Worm (Caenorhabditis elegans) whole organism, L4 larva: Measurements from ENCODE around the gene F42H10.3.

ENCODE experiments used
- D1046.2 ChIP-seq: fragments of 200-800 bp; sonication (Bioruptor generic); IDR thresholded peaks from 2 replicates; pipeline ENCODE4 v1.3.6; 2022; ENCODE audit warnings: missing genetic modification characterization, missing compliant biosample characterization
- F10B5.3 ChIP-seq: sonication (generic microtip); optimal IDR thresholded peaks from 2 replicates; lab custom pipeline; 2016; ENCODE audit warnings: mild to moderate bottlenecking, missing genetic modification characterization, missing compliant biosample characterization
- F37D6.2 ChIP-seq: sonication (generic microtip); optimal IDR thresholded peaks from 2 replicates; lab custom pipeline; 2016; ENCODE audit warnings: mild to moderate bottlenecking, missing genetic modification characterization, missing compliant biosample characterization
- F44E2.7 ChIP-seq: fragments of 200-800 bp; sonication (Bioruptor generic); IDR thresholded peaks from 2 replicates; pipeline ENCODE4 v2.1.2; 2022; ENCODE audit warnings: missing genetic modification characterization, missing compliant biosample characterization
- T26A8.4 ChIP-seq: fragments of 200-800 bp; sonication (Bioruptor generic); IDR thresholded peaks from 2 replicates; pipeline ENCODE4 v1.3.6; 2022; ENCODE audit warnings: missing genetic modification characterization, missing compliant biosample characterization
- ZK337.2 ChIP-seq: fragments of 200-800 bp; sonication (Bioruptor generic); IDR thresholded peaks from 2 replicates; pipeline ENCODE4 v1.3.6; 2022; ENCODE audit warnings: missing genetic modification reagents, missing genetic modification characterization, missing compliant biosample characterization
- aha-1 ChIP-seq: fragments of 150-350 bp; peaks from one replicate; lab custom pipeline; 2014; ENCODE audit warnings: missing biosample characterization, missing genetic modification characterization
- aly-2 ChIP-seq: sonication (generic microtip); optimal IDR thresholded peaks from 2 replicates; lab custom pipeline; 2018; ENCODE audit warnings: missing biosample characterization, missing genetic modification characterization
- ama-1 ChIP-seq: fragments of 150-350 bp; optimal IDR thresholded peaks from 2 replicates; lab custom pipeline; 2014; ENCODE audit warnings: inconsistent platforms, mixed read lengths
- ceh-44 ChIP-seq: fragments of 200-800 bp; sonication (Bioruptor generic); IDR thresholded peaks from 2 replicates; pipeline ENCODE4 v1.3.6; 2022; ENCODE audit warnings: missing genetic modification reagents, missing genetic modification characterization, missing compliant biosample characterization
- ceh-62 ChIP-seq: sonication (generic microtip); optimal IDR thresholded peaks from 2 replicates; lab custom pipeline; 2017; ENCODE audit warnings: missing biosample characterization, missing genetic modification characterization
- cey-2 ChIP-seq: sonication (generic microtip); optimal IDR thresholded peaks from 3 replicates; lab custom pipeline; 2017; ENCODE audit warnings: missing genetic modification characterization, mild to moderate bottlenecking, missing compliant biosample characterization, antibody characterized with exemption, borderline replicate concordance; ENCODE audit not compliant: insufficient read depth
- ctbp-1 ChIP-seq: fragments of 200-800 bp; sonication (Bioruptor generic); IDR thresholded peaks from 2 replicates; pipeline ENCODE4 v1.3.6; 2022; ENCODE audit warnings: missing genetic modification reagents, missing genetic modification characterization, missing compliant biosample characterization
- daf-16 ChIP-seq, 3 experiments: sonication (generic microtip); optimal IDR thresholded peaks; 2 replicates each; lab custom pipeline; 2016 to 2017; ENCODE audit warnings: missing genetic modification characterization in 3 of 3, missing genetic modification reagents in 3 of 3, mild to moderate bottlenecking in 2 of 3, missing compliant biosample characterization in 2 of 3, missing biosample characterization in 1 of 3, moderate library complexity in 1 of 3
- egl-27 ChIP-seq: sonication (generic microtip); optimal IDR thresholded peaks from 3 replicates; lab custom pipeline; 2017; ENCODE audit warnings: missing biosample characterization, missing genetic modification reagents, missing genetic modification characterization
- fkh-10 ChIP-seq: fragments of 150-350 bp; optimal IDR thresholded peaks from 2 replicates; lab custom pipeline; 2014; ENCODE audit warnings: missing biosample characterization, missing genetic modification reagents, missing genetic modification characterization
- gei-8 ChIP-seq: fragments of 200-800 bp; sonication (Bioruptor generic); optimal IDR thresholded peaks from 2 replicates; lab custom pipeline; 2018; ENCODE audit warnings: mild to moderate bottlenecking, missing genetic modification characterization, missing compliant biosample characterization
- hif-1 ChIP-seq, 2 experiments: sonication (generic microtip); optimal IDR thresholded peaks; 2 replicates each; lab custom pipeline; 2016 to 2017; ENCODE audit warnings: missing compliant biosample characterization in 2 of 2, missing genetic modification characterization in 2 of 2, missing genetic modification reagents in 2 of 2, missing genotype in 2 of 2, mild to moderate bottlenecking in 1 of 2
- hlh-11 ChIP-seq: fragments of 200-800 bp; sonication (Bioruptor generic); optimal IDR thresholded peaks from 2 replicates; lab custom pipeline; 2018; ENCODE audit warnings: mild to moderate bottlenecking, missing genetic modification characterization, missing compliant biosample characterization
- hlh-30 ChIP-seq: sonication (generic microtip); optimal IDR thresholded peaks from 2 replicates; lab custom pipeline; 2017; ENCODE audit warnings: antibody characterized with exemption, mild to moderate bottlenecking, missing genetic modification characterization, missing compliant biosample characterization; ENCODE audit not compliant: insufficient read depth
- jun-1 ChIP-seq: fragments of 150-350 bp; optimal IDR thresholded peaks from 2 replicates; lab custom pipeline; 2014; ENCODE audit warnings: missing biosample characterization, missing genetic modification reagents, missing genetic modification characterization
- lim-7 ChIP-seq: fragments of 200-800 bp; sonication (Bioruptor generic); IDR thresholded peaks from 2 replicates; pipeline ENCODE4 v1.3.6; 2022; ENCODE audit warnings: missing genetic modification characterization, missing compliant biosample characterization
- lin-1 ChIP-seq: fragments of 200-800 bp; sonication (Bioruptor generic); IDR thresholded peaks from 2 replicates; pipeline ENCODE4 v1.3.6; 2022; ENCODE audit warnings: missing genetic modification reagents, missing genetic modification characterization, missing compliant biosample characterization
- lin-39 ChIP-seq: fragments of 150-350 bp; optimal IDR thresholded peaks from 2 replicates; lab custom pipeline; 2014; ENCODE audit warnings: missing biosample characterization, missing genetic modification reagents, missing genetic modification characterization
- lsy-2 ChIP-seq, 2 experiments: fragments of 150-350 bp in 1 of 2; sonication (generic microtip) in 1 of 2; optimal IDR thresholded peaks; 2 replicates each; lab custom pipeline; 2014 to 2017; ENCODE audit warnings: missing biosample characterization in 2 of 2, missing genetic modification characterization in 2 of 2
- mdl-1 ChIP-seq, 2 experiments: fragments of 150-350 bp in 1 of 2; sonication (generic microtip) in 1 of 2; optimal IDR thresholded peaks; 2 replicates each; lab custom pipeline; 2014 to 2017; ENCODE audit warnings: missing biosample characterization in 2 of 2, missing genetic modification characterization in 2 of 2
- mep-1 ChIP-seq: fragments of 150-350 bp; sonication (generic microtip); optimal IDR thresholded peaks from 3 replicates; lab custom pipeline; 2014; ENCODE audit warnings: missing biosample characterization, missing genetic modification characterization
- mes-2 ChIP-seq: sonication (generic microtip); optimal IDR thresholded peaks from 2 replicates; lab custom pipeline; 2016; ENCODE audit warnings: missing genotype, mild to moderate bottlenecking, missing genetic modification characterization, missing compliant biosample characterization; ENCODE audit not compliant: poor library complexity, severe bottlenecking
- mxl-3 ChIP-seq: fragments of 200-800 bp; sonication (Bioruptor generic); optimal IDR thresholded peaks from 2 replicates; lab custom pipeline; 2018; ENCODE audit warnings: mild to moderate bottlenecking, missing genetic modification characterization, missing compliant biosample characterization
- nhr-237 ChIP-seq: sonication (generic microtip); optimal IDR thresholded peaks from 2 replicates; lab custom pipeline; 2017; ENCODE audit warnings: missing biosample characterization, missing genetic modification characterization
- nhr-25 ChIP-seq: sonication (generic microtip); optimal IDR thresholded peaks from 2 replicates; lab custom pipeline; 2017; ENCODE audit warnings: missing genetic modification characterization, mild to moderate bottlenecking, missing compliant biosample characterization, antibody characterized with exemption, moderate library complexity, borderline replicate concordance; ENCODE audit not compliant: insufficient read depth
- nhr-28 ChIP-seq: fragments of 150-350 bp; optimal IDR thresholded peaks from 2 replicates; lab custom pipeline; 2014; ENCODE audit warnings: missing biosample characterization, missing genetic modification characterization
- pqm-1 ChIP-seq: sonication (generic microtip); optimal IDR thresholded peaks from 2 replicates; lab custom pipeline; 2017; ENCODE audit warnings: missing biosample characterization, missing genetic modification characterization
- rbr-2 ChIP-seq: sonication (generic microtip); optimal IDR thresholded peaks from 2 replicates; lab custom pipeline; 2016; ENCODE audit warnings: missing genotype, missing genetic modification characterization, missing compliant biosample characterization
- set-16 ChIP-seq: fragments of 200-800 bp; sonication (Bioruptor generic); IDR thresholded peaks from 2 replicates; pipeline ENCODE4 v1.3.6; 2022; ENCODE audit warnings: missing genetic modification reagents, missing genetic modification characterization, missing compliant biosample characterization
- unc-62 ChIP-seq, 3 experiments: fragments of 150-350 bp in 1 of 3; sonication (generic microtip); optimal IDR thresholded peaks in 2 of 3; peaks in 1 of 3; 1 replicate in 1 of 3; 2 replicates in 2 of 3; lab custom pipeline; 2014 to 2017; ENCODE audit warnings: missing biosample characterization in 3 of 3, missing genetic modification characterization in 3 of 3, missing genetic modification reagents in 3 of 3, missing genotype in 1 of 3
- zip-11 ChIP-seq: fragments of 200-800 bp; sonication (Bioruptor generic); IDR thresholded peaks from 2 replicates; pipeline ENCODE4 v1.3.6; 2022; ENCODE audit warnings: missing genetic modification characterization, missing compliant biosample characterization
- ztf-7 ChIP-seq: fragments of 150-350 bp; optimal IDR thresholded peaks from 2 replicates; lab custom pipeline; 2014; ENCODE audit warnings: missing biosample characterization, missing genetic modification characterization

F42H10.3 gene

ce11 chrIII:8503341-8503740 lies 19.4 kb downstream of the F42H10.3 start:
- TF ChIP-seq unc-62 (GFP tag; optimal IDR thresholded peaks at IDR 0.05 in 1 of 2; lab: Kevin White, UChicago) (peak in 1 of 2 experiments; percentile 99), unc-62 (tag; optimal IDR thresholded peaks at IDR 0.05; lab: Kevin White, UChicago) (no peak), nhr-28 (peak; percentile 53), hlh-11 (tag; lab: Kevin White, UChicago) (peak; percentile 6), gei-8 (GFP tag; lab: Kevin White, UChicago) (no peak), mxl-3 (GFP tag; lab: Kevin White, UChicago) (peak; percentile 29)

- TF ChIP-seq mdl-1 (tag; optimal IDR thresholded peaks at IDR 0.05; lab: Kevin White, UChicago) (peak in 1 of 2 experiments; percentile 24), hlh-11 (tag; lab: Kevin White, UChicago) (peak; percentile 23), F44E2.7 (GFP tag; lab: Robert Waterston, UW) (no peak), mxl-3 (GFP tag; lab: Kevin White, UChicago) (peak; percentile 74), unc-62 (GFP tag; optimal IDR thresholded peaks at IDR 0.05 in 1 of 2; lab: Kevin White, UChicago) (peak in 1 of 2 experiments; percentile 59), unc-62 (tag; optimal IDR thresholded peaks at IDR 0.05; lab: Kevin White, UChicago) (no peak), cey-2 (tag; lab: Kevin White, UChicago) (peak; percentile 34), zip-11 (GFP tag; lab: Robert Waterston, UW) (no peak), nhr-28 (peak; percentile 56), hlh-30 (peak; percentile 33)
Observed at ce11 chrIII:8504176-8504763, 20.3 kb downstream of the F42H10.3 start.

ce11 chrIII:8506348-8506747 lies 22.4 kb downstream of the F42H10.3 start:
- TF ChIP-seq F44E2.7 (GFP tag; lab: Robert Waterston, UW) (no peak), jun-1 (tag; lab: Kevin White, UChicago) (no peak), ceh-44 (GFP tag; lab: Robert Waterston, UW) (no peak), aly-2 (tag; lab: Kevin White, UChicago) (no peak), ztf-7 (tag; lab: Kevin White, UChicago) (no peak), mes-2 (tag; lab: Kevin White, UChicago) (peak; percentile 35), ZK337.2 (GFP tag; lab: Robert Waterston, UW) (no peak), hlh-11 (tag; lab: Kevin White, UChicago) (peak; percentile 15), ceh-62 (tag; lab: Kevin White, UChicago) (no peak), ama-1 (lab: Kevin White, UChicago) (no peak), daf-16 (GFP tag; optimal IDR thresholded peaks at IDR 0.05; lab: Kevin White, UChicago) (no peak), daf-16 (tag; optimal IDR thresholded peaks at IDR 0.05; lab: Kevin White, UChicago) (peak; percentile 77), pqm-1 (tag; lab: Kevin White, UChicago) (peak; percentile 50), nhr-28 (peak; percentile 12)

- TF ChIP-seq nhr-25 (tag; lab: Kevin White, UChicago) = no peak
- no peak for TF ChIP-seq hif-1 (tag; optimal IDR thresholded peaks at IDR 0.05; lab: Kevin White, UChicago)
- no peak for TF ChIP-seq lin-39 (tag; lab: Kevin White, UChicago)
- no peak for TF ChIP-seq lim-7
- no peak for TF ChIP-seq nhr-28
- TF ChIP-seq ceh-44 (GFP tag; lab: Robert Waterston, UW) = no peak
Observed at ce11 chrIII:8509218-8509617, 25.3 kb downstream of the F42H10.3 start.

- TF ChIP-seq nhr-237 (tag; lab: Kevin White, UChicago) = no peak
- TF ChIP-seq cey-2 (tag; lab: Kevin White, UChicago) = no peak
- peak; percentile 38 for TF ChIP-seq mep-1 (tag; lab: Kevin White, UChicago)
- TF ChIP-seq lsy-2 (tag; optimal IDR thresholded peaks at IDR 0.05; lab: Kevin White, UChicago) = peak in 1 of 2 experiments; percentile 4
- TF ChIP-seq T26A8.4 (GFP tag; lab: Robert Waterston, UW) = no peak
- peak; percentile 76 for TF ChIP-seq aha-1 (tag; lab: Kevin White, UChicago)
- TF ChIP-seq ctbp-1 (GFP tag; lab: Robert Waterston, UW) = peak; percentile 19; the same call in 1 of the 2 replicates
- peak; percentile 55 for TF ChIP-seq F37D6.2
- 0 out of 2 replicates have a peak, but pooled peaks have one; percentile 8 for TF ChIP-seq set-16
- peak; percentile 29 for TF ChIP-seq rbr-2 (tag; lab: Kevin White, UChicago)
- TF ChIP-seq fkh-10 (GFP tag; lab: Kevin White, UChicago) = peak; percentile 83
- TF ChIP-seq lin-1 (GFP tag; lab: Robert Waterston, UW) = no peak
- TF ChIP-seq egl-27 (tag; lab: Kevin White, UChicago) = no peak
- TF ChIP-seq nhr-25 (tag; lab: Kevin White, UChicago) = no peak
- TF ChIP-seq D1046.2 (GFP tag; lab: Robert Waterston, UW) = no peak
- TF ChIP-seq F10B5.3 (tag; lab: Kevin White, UChicago) = no peak
Observed at ce11 chrIII:8509644-8510393, 25.9 kb downstream of the F42H10.3 start.
